Worm (Caenorhabditis elegans): ENCODE results near the gene svh-2.

The svh-2 gene

ce11 chrX:6552806-6553337, at the start of gene svh-2:
TSS of gene svh-2 (plus strand) at chrX:6553287.
- no peak for TF ChIP-seq ama-1 (optimal IDR thresholded peaks at IDR 0.05)
- no peak for TF ChIP-seq tra-4 (tag; optimal IDR thresholded peaks at IDR 0.05)
- TF ChIP-seq ets-7 (tag; optimal IDR thresholded peaks at IDR 0.05) = no peak
- no peak for TF ChIP-seq hmg-4 (GFP tag; optimal IDR thresholded peaks at IDR 0.05)
- no peak for TF ChIP-seq hnd-1 (tag; optimal IDR thresholded peaks at IDR 0.05)
- no peak for TF ChIP-seq B0310.2 (tag; optimal IDR thresholded peaks at IDR 0.05)
- TF ChIP-seq ceh-36 (tag; optimal IDR thresholded peaks at IDR 0.05) = no peak
- TF ChIP-seq ceh-13 (GFP tag; optimal IDR thresholded peaks at IDR 0.05) = no peak
- no peak for TF ChIP-seq sea-1 (GFP tag; conservative IDR thresholded peaks at IDR 0.05)
- no peak for TF ChIP-seq tbx-11 (GFP tag; IDR thresholded peaks at IDR 0.05)
- TF ChIP-seq F13C5.2 (tag; optimal IDR thresholded peaks at IDR 0.05) = no peak
- TF ChIP-seq aly-1 (tag; optimal IDR thresholded peaks at IDR 0.05) = no peak

- TF ChIP-seq ceh-13 (GFP tag; optimal IDR thresholded peaks at IDR 0.05) = no peak
- TF ChIP-seq tbx-11 (GFP tag; IDR thresholded peaks at IDR 0.05) = no peak
- TF ChIP-seq flt-1 (GFP tag; IDR thresholded peaks at IDR 0.05) = no peak
- TF ChIP-seq hnd-1 (tag; optimal IDR thresholded peaks at IDR 0.05) = no peak
- no peak for TF ChIP-seq aly-1 (tag; optimal IDR thresholded peaks at IDR 0.05)
- peak; percentile 5 for TF ChIP-seq F13C5.2 (tag; optimal IDR thresholded peaks at IDR 0.05)
- no peak for TF ChIP-seq ceh-36 (tag; optimal IDR thresholded peaks at IDR 0.05)
Measured at ce11 chrX:6505008-6505407, 48.1 kb upstream of the svh-2 start, which contains the start of gene cdf-1. TSS of gene cdf-1 (minus strand) at chrX:6505143.

- TF ChIP-seq ceh-36 (tag; optimal IDR thresholded peaks at IDR 0.05) (no peak), scrt-1 (GFP tag; IDR thresholded peaks at IDR 0.05) (no peak), sea-1 (GFP tag; conservative IDR thresholded peaks at IDR 0.05) (no peak), hnd-1 (tag; optimal IDR thresholded peaks at IDR 0.05) (no peak), tbx-37 (GFP tag; conservative IDR thresholded peaks at IDR 0.05) (no peak), hmg-4 (GFP tag; optimal IDR thresholded peaks at IDR 0.05) (no peak), tbx-11 (GFP tag; IDR thresholded peaks at IDR 0.05) (no peak), aly-1 (tag; optimal IDR thresholded peaks at IDR 0.05) (no peak), hmbx-1 (tag; optimal IDR thresholded peaks at IDR 0.05) (no peak), ets-7 (tag; optimal IDR thresholded peaks at IDR 0.05) (no peak), tra-4 (tag; optimal IDR thresholded peaks at IDR 0.05) (no peak), ama-1 (optimal IDR thresholded peaks at IDR 0.05) (no peak), pes-1 (GFP tag; IDR thresholded peaks at IDR 0.05) (no peak), F13C5.2 (tag; optimal IDR thresholded peaks at IDR 0.05) (no peak), B0310.2 (tag; optimal IDR thresholded peaks at IDR 0.05) (no peak), ceh-13 (GFP tag; optimal IDR thresholded peaks at IDR 0.05) (no peak), flt-1 (GFP tag; IDR thresholded peaks at IDR 0.05) (no peak)
Measured at ce11 chrX:6505662-6506061, 47.4 kb upstream of the svh-2 start, which contains the start of gene glr-8. TSS of gene glr-8 (plus strand) at chrX:6505980.

- TF ChIP-seq ceh-36 (tag; optimal IDR thresholded peaks at IDR 0.05) (no peak), ets-7 (tag; optimal IDR thresholded peaks at IDR 0.05) (no peak), aly-1 (tag; optimal IDR thresholded peaks at IDR 0.05) (no peak), F13C5.2 (tag; optimal IDR thresholded peaks at IDR 0.05) (no peak), scrt-1 (GFP tag; IDR thresholded peaks at IDR 0.05) (no peak), hmg-4 (GFP tag; optimal IDR thresholded peaks at IDR 0.05) (no peak), sea-1 (GFP tag; conservative IDR thresholded peaks at IDR 0.05) (no peak), B0310.2 (tag; optimal IDR thresholded peaks at IDR 0.05) (no peak), tbx-37 (GFP tag; conservative IDR thresholded peaks at IDR 0.05) (no peak), ama-1 (optimal IDR thresholded peaks at IDR 0.05) (no peak)
Measured at ce11 chrX:6507734-6508133, 45.4 kb upstream of the svh-2 start.

- TF ChIP-seq ets-7 (tag; optimal IDR thresholded peaks at IDR 0.05) (no peak), hmg-4 (GFP tag; optimal IDR thresholded peaks at IDR 0.05) (no peak), tra-4 (tag; optimal IDR thresholded peaks at IDR 0.05) (no peak), aly-1 (tag; optimal IDR thresholded peaks at IDR 0.05) (no peak)
Measured at ce11 chrX:6509813-6510212, 43.3 kb upstream of the svh-2 start.

- TF ChIP-seq tra-4 (tag; optimal IDR thresholded peaks at IDR 0.05) = no peak
- TF ChIP-seq B0310.2 (tag; optimal IDR thresholded peaks at IDR 0.05) = no peak
- TF ChIP-seq sea-1 (GFP tag; conservative IDR thresholded peaks at IDR 0.05) = no peak
- TF ChIP-seq hmbx-1 (tag; optimal IDR thresholded peaks at IDR 0.05) = no peak
- TF ChIP-seq hmg-4 (GFP tag; optimal IDR thresholded peaks at IDR 0.05) = no peak
Measured at ce11 chrX:6510627-6511026, 42.5 kb upstream of the svh-2 start, which contains the start of gene ttr-36. TSS of gene ttr-36 (plus strand) at chrX:6510927.

ce11 chrX:6511985-6512384, 41.1 kb upstream of the svh-2 start, which contains the start of gene ttr-35:
TSS of gene ttr-35 (plus strand) at chrX:6512285.
- TF ChIP-seq tbx-37 (GFP tag; conservative IDR thresholded peaks at IDR 0.05) (no peak), F13C5.2 (tag; optimal IDR thresholded peaks at IDR 0.05) (no peak), tbx-11 (GFP tag; IDR thresholded peaks at IDR 0.05) (no peak), aly-1 (tag; optimal IDR thresholded peaks at IDR 0.05) (no peak), hnd-1 (tag; optimal IDR thresholded peaks at IDR 0.05) (no peak), scrt-1 (GFP tag; IDR thresholded peaks at IDR 0.05) (no peak), ceh-13 (GFP tag; optimal IDR thresholded peaks at IDR 0.05) (no peak), hmg-4 (GFP tag; optimal IDR thresholded peaks at IDR 0.05) (no peak), flt-1 (GFP tag; IDR thresholded peaks at IDR 0.05) (no peak), tra-4 (tag; optimal IDR thresholded peaks at IDR 0.05) (no peak), pes-1 (GFP tag; IDR thresholded peaks at IDR 0.05) (no peak), sea-1 (GFP tag; conservative IDR thresholded peaks at IDR 0.05) (no peak), ama-1 (optimal IDR thresholded peaks at IDR 0.05) (no peak), ets-7 (tag; optimal IDR thresholded peaks at IDR 0.05) (no peak)

ce11 chrX:6514466-6514865, 38.6 kb upstream of the svh-2 start:
- TF ChIP-seq B0310.2 (tag; optimal IDR thresholded peaks at IDR 0.05) = no peak
- TF ChIP-seq aly-1 (tag; optimal IDR thresholded peaks at IDR 0.05) = no peak
- TF ChIP-seq tra-4 (tag; optimal IDR thresholded peaks at IDR 0.05) = no peak
- TF ChIP-seq ceh-13 (GFP tag; optimal IDR thresholded peaks at IDR 0.05) = no peak
- no peak for TF ChIP-seq pes-1 (GFP tag; IDR thresholded peaks at IDR 0.05)
- no peak for TF ChIP-seq flt-1 (GFP tag; IDR thresholded peaks at IDR 0.05)
- TF ChIP-seq hmbx-1 (tag; optimal IDR thresholded peaks at IDR 0.05) = no peak
- TF ChIP-seq ama-1 (optimal IDR thresholded peaks at IDR 0.05) = no peak
- TF ChIP-seq ets-7 (tag; optimal IDR thresholded peaks at IDR 0.05) = no peak
- TF ChIP-seq F13C5.2 (tag; optimal IDR thresholded peaks at IDR 0.05) = no peak
- no peak for TF ChIP-seq hnd-1 (tag; optimal IDR thresholded peaks at IDR 0.05)
- no peak for TF ChIP-seq sea-1 (GFP tag; conservative IDR thresholded peaks at IDR 0.05)
- no peak for TF ChIP-seq tbx-11 (GFP tag; IDR thresholded peaks at IDR 0.05)
- no peak for TF ChIP-seq tbx-37 (GFP tag; conservative IDR thresholded peaks at IDR 0.05)
- TF ChIP-seq ceh-36 (tag; optimal IDR thresholded peaks at IDR 0.05) = no peak

All from whole organism, early embryonic.